Fruit fly (Drosophila melanogaster): ENCODE results near the gene mth.

- TF ChIP-seq CG8478 (optimal IDR thresholded peaks at IDR 0.05): no peak
- TF ChIP-seq EcR (GFP tag; optimal IDR thresholded peaks at IDR 0.05): no peak
- no peak for TF ChIP-seq psq (optimal IDR thresholded peaks at IDR 0.05)
- no peak for TF ChIP-seq pan (optimal IDR thresholded peaks at IDR 0.05)
- TF ChIP-seq usp (GFP tag; optimal IDR thresholded peaks at IDR 0.05): no peak
- no peak for TF ChIP-seq Dll (optimal IDR thresholded peaks at IDR 0.05)
Measured at dm6 chr3L:395192-395591, 48.4 kb upstream of the mth start.

Data from whole organism.